Worm (Caenorhabditis elegans): ENCODE results near the gene ule-4.
"Not testable (repeated sequence)": the region's sequence is repeated elsewhere in the genome, so short reads cannot be mapped to it uniquely, and the experiment has no call there.

The ule-4 gene

ce11 chrIV:13652023-13652422 is 4.6 kb upstream of the ule-4 start, which contains the start of gene Y45F10C.6:
Gene Y45F10C.6, plus strand, starts transcription at chrIV:13652323.
- not testable (repeated sequence) for TF ChIP-seq sem-2 (GFP tag; optimal IDR thresholded peaks at IDR 0.05); unc-120 (tag; optimal IDR thresholded peaks at IDR 0.05; ENCODE audit: poor library complexity, severe bottlenecking); lsy-2 (tag; optimal IDR thresholded peaks at IDR 0.05)

DNA sequence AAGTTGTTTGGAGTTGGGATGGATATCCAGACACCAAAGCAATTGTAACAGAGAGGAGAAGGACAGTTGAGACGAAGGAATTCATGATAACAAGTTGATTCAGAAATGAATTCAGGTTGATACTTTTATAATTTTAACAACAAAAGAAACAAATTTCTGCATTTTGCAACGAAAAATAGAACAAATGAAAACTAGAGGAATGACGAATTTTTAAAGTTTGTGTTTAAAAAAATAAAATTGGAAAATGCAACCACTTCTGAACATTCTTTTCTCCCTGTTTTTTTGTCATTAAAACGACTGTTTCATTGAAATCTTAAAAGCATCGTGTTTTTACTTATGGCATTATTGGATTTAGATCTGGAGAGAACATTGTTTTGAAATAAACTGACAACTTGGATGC is 4.0 kb upstream of the ule-4 start, which contains the start of gene C08F11.12:
TSS of gene C08F11.12 (minus strand) at position 101 of the 400 bp plus-strand sequence.
- TF ChIP-seq mab-5 (tag; optimal IDR thresholded peaks at IDR 0.05); elt-1 (tag; optimal IDR thresholded peaks at IDR 0.05; ENCODE audit: borderline replicate concordance, insufficient read depth); hlh-1 (tag; optimal IDR thresholded peaks at IDR 0.05): not testable (repeated sequence)

DNA sequence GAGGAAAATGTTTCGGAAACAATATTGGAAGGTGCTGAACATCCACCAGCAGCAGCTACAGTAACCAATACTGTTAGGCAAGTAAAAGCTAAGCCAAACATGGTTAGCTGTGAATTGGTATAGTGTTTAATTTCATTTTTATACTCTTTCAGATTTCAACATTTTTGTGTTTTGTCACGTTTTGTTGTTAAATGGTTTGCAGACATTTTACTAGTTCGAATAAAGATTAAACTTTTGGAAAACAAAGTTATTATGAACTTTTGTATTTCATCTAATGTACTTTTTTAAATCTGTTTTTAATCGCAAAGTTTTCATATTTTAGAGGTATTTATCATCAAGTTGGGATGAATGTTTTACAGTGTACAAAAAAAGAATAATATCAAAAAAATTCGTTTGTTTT is 2.8 kb upstream of the ule-4 start, which contains the start of gene C08F11.17:
TSS of gene C08F11.17 (minus strand) at position 101 of the 400 bp plus-strand sequence.
- TF ChIP-seq ceh-39 (tag; optimal IDR thresholded peaks at IDR 0.05) (no peak), tbx-8 (GFP tag; optimal IDR thresholded peaks at IDR 0.05) (no peak), nhr-28 (tag; optimal IDR thresholded peaks at IDR 0.05) (no peak), sptf-1 (tag; optimal IDR thresholded peaks at IDR 0.05) (no peak), drap-1 (GFP tag; optimal IDR thresholded peaks at IDR 0.05) (no peak), zip-8 (tag; optimal IDR thresholded peaks at IDR 0.05) (no peak), hlh-1 (tag; optimal IDR thresholded peaks at IDR 0.05) (no peak), bed-3 (GFP tag; optimal IDR thresholded peaks at IDR 0.05) (no peak), mls-2 (tag; optimal IDR thresholded peaks at IDR 0.05) (no peak), mep-1 (tag; optimal IDR thresholded peaks at IDR 0.05) (no peak)

DNA sequence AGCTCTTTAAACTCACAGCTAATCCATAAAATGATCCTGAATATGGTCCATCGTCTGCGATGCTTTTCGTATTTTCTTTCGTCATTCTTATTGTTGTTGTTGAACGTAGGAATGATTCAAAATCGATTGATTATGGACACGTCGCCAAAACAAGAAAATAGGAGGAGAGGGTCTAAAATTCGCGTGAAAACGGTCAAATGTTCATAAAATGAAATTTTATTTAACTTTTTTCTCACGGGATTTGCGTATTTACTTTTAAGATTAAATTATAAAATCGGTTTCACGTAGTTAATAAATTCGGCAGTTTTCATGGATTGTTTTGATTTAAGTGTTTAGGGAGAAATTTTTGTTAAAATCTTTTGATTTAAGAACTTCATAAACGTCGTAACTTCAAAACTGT is 1.7 kb upstream of the ule-4 start, which contains the start of gene C08F11.10:
TSS of gene C08F11.10 (minus strand) at position 101 of the 400 bp plus-strand sequence.
- no peak for TF ChIP-seq nhr-28 (tag; optimal IDR thresholded peaks at IDR 0.05)
- no peak for TF ChIP-seq ztf-11 (tag; optimal IDR thresholded peaks at IDR 0.05)
- no peak for TF ChIP-seq nhr-12 (tag; optimal IDR thresholded peaks at IDR 0.05)
- TF ChIP-seq hlh-1 (tag; optimal IDR thresholded peaks at IDR 0.05), result no peak
- TF ChIP-seq snpc-4 (tag; optimal IDR thresholded peaks at IDR 0.05), result no peak
- TF ChIP-seq mab-5 (tag; optimal IDR thresholded peaks at IDR 0.05), result no peak
- no peak for TF ChIP-seq cnd-1 (tag; optimal IDR thresholded peaks at IDR 0.05)
- no peak for TF ChIP-seq lsy-2 (tag; optimal IDR thresholded peaks at IDR 0.05)
- no peak for TF ChIP-seq flh-1 (GFP tag; optimal IDR thresholded peaks at IDR 0.05)
- no peak for TF ChIP-seq unc-120 (tag; optimal IDR thresholded peaks at IDR 0.05; ENCODE audit: poor library complexity, severe bottlenecking)

DNA sequence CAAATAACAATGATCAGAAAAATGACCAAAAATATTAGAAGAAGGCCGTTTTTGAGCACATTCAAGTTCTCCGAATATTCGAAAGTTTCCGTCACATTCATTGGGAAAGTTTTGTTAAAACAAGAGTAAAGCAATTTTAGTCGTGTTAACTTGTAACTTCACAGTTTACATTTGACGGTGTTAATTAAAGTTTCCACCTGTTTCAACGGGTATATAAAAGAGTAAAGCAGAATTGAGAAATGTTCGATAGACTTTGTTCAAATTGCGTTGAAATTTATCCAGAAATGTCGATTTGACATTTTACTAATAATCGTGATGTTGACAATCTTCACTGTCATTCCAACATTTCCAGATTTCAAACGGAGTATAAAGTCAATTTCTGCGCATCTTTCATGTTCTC is 1.6 kb downstream of the ule-4 start, which contains the start of gene srz-29:
TSS of gene srz-29 (minus strand) at position 101 of the 400 bp plus-strand sequence.
- TF ChIP-seq lin-32 (GFP tag; optimal IDR thresholded peaks at IDR 0.05), result no peak
- no peak for TF ChIP-seq pha-4 (tag; optimal IDR thresholded peaks at IDR 0.05)
- TF ChIP-seq ham-2 (GFP tag; optimal IDR thresholded peaks at IDR 0.05), result no peak
- TF ChIP-seq ztf-11 (tag; optimal IDR thresholded peaks at IDR 0.05), result no peak
- no peak for TF ChIP-seq bed-3 (GFP tag; optimal IDR thresholded peaks at IDR 0.05)
- no peak for TF ChIP-seq unc-62 (GFP tag; optimal IDR thresholded peaks at IDR 0.05)
- TF ChIP-seq lsy-2 (tag; optimal IDR thresholded peaks at IDR 0.05), result no peak
- no peak for TF ChIP-seq nhr-76 (tag; optimal IDR thresholded peaks at IDR 0.05)
- no peak for TF ChIP-seq zip-8 (tag; optimal IDR thresholded peaks at IDR 0.05)
- TF ChIP-seq drap-1 (GFP tag; optimal IDR thresholded peaks at IDR 0.05), result no peak
- no peak for TF ChIP-seq elt-3 (tag; optimal IDR thresholded peaks at IDR 0.05)

DNA sequence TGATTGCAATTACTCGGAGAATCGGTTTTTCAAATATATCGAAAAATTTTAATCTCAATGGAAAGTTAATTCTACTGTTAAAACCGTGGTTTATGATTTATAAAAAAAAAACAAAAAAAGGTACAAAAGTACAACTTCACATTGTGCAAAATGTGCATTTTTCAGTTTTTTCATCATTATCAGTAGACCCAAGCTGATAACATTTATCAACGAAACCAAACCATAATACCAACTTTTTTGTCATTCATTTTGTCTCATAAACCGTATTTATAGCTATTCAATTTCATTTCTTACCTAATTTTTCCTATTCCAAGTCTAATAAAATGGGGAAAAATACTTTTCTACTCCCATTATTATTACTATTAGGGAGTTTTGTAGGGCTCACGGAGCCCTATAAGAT is 8.4 kb downstream of the ule-4 start, which contains the start of gene ugt-22:
TSS of gene ugt-22 (plus strand) at position 234 of the 400 bp plus-strand sequence.
- no peak for TF ChIP-seq ces-1 (GFP tag; optimal IDR thresholded peaks at IDR 0.05)
- no peak for TF ChIP-seq ztf-11 (tag; optimal IDR thresholded peaks at IDR 0.05)
- TF ChIP-seq ceh-39 (tag; optimal IDR thresholded peaks at IDR 0.05), result no peak

DNA sequence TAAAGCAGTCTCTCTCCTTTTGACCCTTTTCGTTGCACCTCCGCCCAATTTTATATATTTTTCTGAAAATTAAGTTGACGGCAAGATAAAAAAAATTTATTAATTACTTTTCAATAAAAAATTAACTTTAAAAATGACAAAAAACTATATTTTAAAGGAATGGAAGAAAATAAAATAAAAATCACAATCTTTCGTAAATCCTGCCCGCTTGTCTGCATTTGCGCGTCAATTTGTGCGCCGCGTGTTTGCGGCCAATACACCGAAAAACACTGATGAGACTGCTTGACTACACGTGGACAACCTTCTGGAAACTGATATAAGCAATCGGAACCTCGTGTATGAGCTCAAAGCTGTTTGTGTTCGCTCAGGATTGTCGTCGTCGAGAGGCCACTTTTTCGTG is 10.5 kb downstream of the ule-4 start, which contains the start of gene C08F11.7:
TSS of gene C08F11.7 (plus strand) at position 301 of the 400 bp plus-strand sequence.
- TF ChIP-seq nhr-237 (tag; optimal IDR thresholded peaks at IDR 0.05) (no peak), elt-1 (tag; optimal IDR thresholded peaks at IDR 0.05; ENCODE audit: borderline replicate concordance, insufficient read depth) (no peak), zip-8 (tag; optimal IDR thresholded peaks at IDR 0.05) (no peak), lin-13 (tag; optimal IDR thresholded peaks at IDR 0.05) (no peak), unc-39 (tag; optimal IDR thresholded peaks at IDR 0.05) (no peak)

Data from whole organism, mixed stage, embryonic.